Worm (Caenorhabditis elegans): Measurements from ENCODE around the gene nspa-10.

ce11 chrV:14736851-14737250 is 13.4 kb downstream of the nspa-10 start, which contains the start of gene Y50E8A.5:
- TF ChIP-seq dox-1 (GFP tag; IDR thresholded peaks at IDR 0.05) (no peak), ceh-91 (GFP tag; IDR thresholded peaks at IDR 0.05) (no peak), ama-1 (optimal IDR thresholded peaks at IDR 0.05) (no peak), ama-1 (GFP tag; optimal IDR thresholded peaks at IDR 0.05) (no peak), T26A5.8 (tag; optimal IDR thresholded peaks at IDR 0.05) (no peak), rpc-1 (optimal IDR thresholded peaks at IDR 0.05) (no peak), rpc-1 (tag; optimal IDR thresholded peaks at IDR 0.05) (no peak), nfya-1 (tag; optimal IDR thresholded peaks at IDR 0.05; ENCODE audit: borderline replicate concordance, insufficient read depth) (no peak), rcor-1 (GFP tag; IDR thresholded peaks at IDR 0.05) (no peak), bed-1 (GFP tag; IDR thresholded peaks at IDR 0.05) (no peak), tbx-9 (tag; optimal IDR thresholded peaks at IDR 0.05; ENCODE audit: borderline replicate concordance) (no peak)
